Worm (Caenorhabditis elegans): ENCODE data around the gene col-176.

col-176 gene

ce11 chrX:10076334-10076733 lies 1.1 kb upstream of the col-176 start:
- TF ChIP-seq W03F9.2 (tag; optimal IDR thresholded peaks at IDR 0.05) (no peak), him-1 (tag; optimal IDR thresholded peaks at IDR 0.05) (no peak), dao-5 (tag; optimal IDR thresholded peaks at IDR 0.05) (no peak)

- TF ChIP-seq him-1 (tag; optimal IDR thresholded peaks at IDR 0.05) (no peak), W03F9.2 (tag; optimal IDR thresholded peaks at IDR 0.05) (no peak), dao-5 (tag; optimal IDR thresholded peaks at IDR 0.05) (no peak)
Observed at ce11 chrX:10078089-10078488, 692 bp downstream of the col-176 start.

- TF ChIP-seq him-1 (tag; optimal IDR thresholded peaks at IDR 0.05) (no peak), dao-5 (tag; optimal IDR thresholded peaks at IDR 0.05) (no peak), W03F9.2 (tag; optimal IDR thresholded peaks at IDR 0.05) (no peak)
Observed at ce11 chrX:10078637-10079036, 1.2 kb downstream of the col-176 start.

- TF ChIP-seq dao-5 (tag; optimal IDR thresholded peaks at IDR 0.05) (no peak), him-1 (tag; optimal IDR thresholded peaks at IDR 0.05) (no peak), W03F9.2 (tag; optimal IDR thresholded peaks at IDR 0.05) (no peak)
Observed at ce11 chrX:10079230-10079629, 1.8 kb downstream of the col-176 start.

ce11 chrX:10081077-10081476 lies 3.7 kb downstream of the col-176 start:
- TF ChIP-seq dao-5 (tag; optimal IDR thresholded peaks at IDR 0.05), result no peak
- no peak for TF ChIP-seq W03F9.2 (tag; optimal IDR thresholded peaks at IDR 0.05)
- no peak for TF ChIP-seq him-1 (tag; optimal IDR thresholded peaks at IDR 0.05)

ce11 chrX:10083272-10083671 lies 5.9 kb downstream of the col-176 start:
- TF ChIP-seq him-1 (tag; optimal IDR thresholded peaks at IDR 0.05) (no peak), W03F9.2 (tag; optimal IDR thresholded peaks at IDR 0.05) (no peak), dao-5 (tag; optimal IDR thresholded peaks at IDR 0.05) (no peak)

ce11 chrX:10084050-10084672 lies 6.8 kb downstream of the col-176 start, which contains the start of gene W07E11.1:
Gene W07E11.1, plus strand, starts transcription at chrX:10084622.
- TF ChIP-seq W03F9.2 (tag; optimal IDR thresholded peaks at IDR 0.05) (no peak), dao-5 (tag; optimal IDR thresholded peaks at IDR 0.05) (no peak), him-1 (tag; optimal IDR thresholded peaks at IDR 0.05) (no peak)

ce11 chrX:10085073-10085472 lies 7.7 kb downstream of the col-176 start:
- TF ChIP-seq W03F9.2 (tag; optimal IDR thresholded peaks at IDR 0.05) (no peak), him-1 (tag; optimal IDR thresholded peaks at IDR 0.05) (no peak), dao-5 (tag; optimal IDR thresholded peaks at IDR 0.05) (no peak)

ce11 chrX:10087866-10088265 lies 10.5 kb downstream of the col-176 start, which contains the start of gene flp-28:
Gene flp-28, minus strand, starts transcription at chrX:10087966.
- TF ChIP-seq dao-5 (tag; optimal IDR thresholded peaks at IDR 0.05) (no peak), W03F9.2 (tag; optimal IDR thresholded peaks at IDR 0.05) (no peak), him-1 (tag; optimal IDR thresholded peaks at IDR 0.05) (no peak)

ce11 chrX:10092864-10093263 lies 15.5 kb downstream of the col-176 start, which contains the start of gene flp-3:
Gene flp-3, minus strand, starts transcription at chrX:10092964.
- no peak for TF ChIP-seq W03F9.2 (tag; optimal IDR thresholded peaks at IDR 0.05)
- no peak for TF ChIP-seq him-1 (tag; optimal IDR thresholded peaks at IDR 0.05)
- no peak for TF ChIP-seq dao-5 (tag; optimal IDR thresholded peaks at IDR 0.05)

ce11 chrX:10095145-10095544 lies 17.7 kb downstream of the col-176 start, which contains the start of gene flp-2:
Gene flp-2, minus strand, starts transcription at chrX:10095245.
- TF ChIP-seq him-1 (tag; optimal IDR thresholded peaks at IDR 0.05) (no peak), dao-5 (tag; optimal IDR thresholded peaks at IDR 0.05) (no peak), W03F9.2 (tag; optimal IDR thresholded peaks at IDR 0.05) (no peak)

- TF ChIP-seq W03F9.2 (tag; optimal IDR thresholded peaks at IDR 0.05), result no peak
- TF ChIP-seq dao-5 (tag; optimal IDR thresholded peaks at IDR 0.05), result no peak
- no peak for TF ChIP-seq him-1 (tag; optimal IDR thresholded peaks at IDR 0.05)
Observed at ce11 chrX:10113677-10114076, 36.3 kb downstream of the col-176 start.

- TF ChIP-seq W03F9.2 (tag; optimal IDR thresholded peaks at IDR 0.05), result no peak
- no peak for TF ChIP-seq him-1 (tag; optimal IDR thresholded peaks at IDR 0.05)
- no peak for TF ChIP-seq dao-5 (tag; optimal IDR thresholded peaks at IDR 0.05)
Observed at ce11 chrX:10123015-10123414, 45.6 kb downstream of the col-176 start.

ce11 chrX:10124338-10124737 lies 46.9 kb downstream of the col-176 start:
- TF ChIP-seq him-1 (tag; optimal IDR thresholded peaks at IDR 0.05) (no peak), dao-5 (tag; optimal IDR thresholded peaks at IDR 0.05) (no peak), W03F9.2 (tag; optimal IDR thresholded peaks at IDR 0.05) (no peak)
